Fruit fly (Drosophila melanogaster) whole organism, embryonic: ENCODE results near the gene CG46467.
A peak's percentile ranks its signal among the peaks of the same experiment; 100 is the strongest.

ENCODE experiments used
- BtbVII ChIP-seq: fragments of 200-800 bp; sonication (Bioruptor generic); optimal IDR thresholded peaks from 3 replicates; lab custom pipeline; 2017; ENCODE audit warnings: missing biosample characterization, mild to moderate bottlenecking, missing genetic modification characterization
- CG11085 ChIP-seq: fragments of 200-800 bp; sonication (Bioruptor generic); IDR thresholded peaks from 2 replicates; pipeline ENCODE4 v1.3.6; 2022; ENCODE audit warnings: missing biosample characterization, missing genetic modification characterization
- CG12155 ChIP-seq: fragments of 200-800 bp; sonication (Bioruptor generic); optimal IDR thresholded peaks from 3 replicates; lab custom pipeline; 2016; ENCODE audit warnings: missing biosample characterization, missing genetic modification characterization
- CG13624 ChIP-seq: fragments of 200-800 bp; sonication (Bioruptor generic); optimal IDR thresholded peaks from 2 replicates; lab custom pipeline; 2016; ENCODE audit warnings: missing biosample characterization, missing genetic modification characterization
- CG13775 ChIP-seq: fragments of 200-800 bp; sonication (Bioruptor generic); optimal IDR thresholded peaks from 3 replicates; lab custom pipeline; 2017; ENCODE audit warnings: missing biosample characterization, mild to moderate bottlenecking, missing genetic modification characterization
- CG15011 ChIP-seq: fragments of 200-800 bp; sonication (Bioruptor generic); optimal IDR thresholded peaks from 3 replicates; lab custom pipeline; 2018; ENCODE audit warnings: missing biosample characterization, mild to moderate bottlenecking, missing genetic modification characterization
- CG16779 ChIP-seq: fragments of 200-800 bp; sonication (Bioruptor generic); IDR thresholded peaks from 2 replicates; pipeline ENCODE4 v1.3.6; 2022; ENCODE audit warnings: missing biosample characterization, missing genetic modification characterization
- CG1792 ChIP-seq: fragments of 200-800 bp; sonication (Bioruptor generic); optimal IDR thresholded peaks from 2 replicates; lab custom pipeline; 2016; ENCODE audit warnings: missing biosample characterization, missing genetic modification characterization
- CG2120 ChIP-seq: fragments of 200-800 bp; sonication (Bioruptor generic); optimal IDR thresholded peaks from 3 replicates; lab custom pipeline; 2016; ENCODE audit warnings: missing biosample characterization, missing genetic modification characterization
- CG32532 ChIP-seq: fragments of 200-800 bp; sonication (Bioruptor generic); IDR thresholded peaks from 2 replicates; pipeline ENCODE4 v1.3.6; 2022; ENCODE audit warnings: missing biosample characterization, missing genetic modification characterization
- CG4404 ChIP-seq: fragments of 200-800 bp; sonication (Bioruptor generic); IDR thresholded peaks from 2 replicates; pipeline ENCODE4 v1.3.6; 2022; ENCODE audit warnings: missing biosample characterization, missing genetic modification characterization
- CG5245 ChIP-seq: fragments of 200-800 bp; sonication (Bioruptor generic); optimal IDR thresholded peaks from 3 replicates; lab custom pipeline; 2016; ENCODE audit warnings: missing biosample characterization, missing genetic modification characterization
- CG6272 ChIP-seq: fragments of 200-800 bp; sonication (Bioruptor generic); IDR thresholded peaks from 2 replicates; pipeline ENCODE4 v1.3.6; 2022; ENCODE audit warnings: missing biosample characterization, missing genetic modification characterization
- CG6854 ChIP-seq: fragments of 200-800 bp; sonication (Bioruptor generic); optimal IDR thresholded peaks from 3 replicates; lab custom pipeline; 2017; ENCODE audit warnings: missing biosample characterization, mild to moderate bottlenecking, missing genetic modification characterization
- CG9215 ChIP-seq: fragments of 200-800 bp; sonication (Bioruptor generic); IDR thresholded peaks from 2 replicates; pipeline ENCODE4 v1.3.6; 2022; ENCODE audit warnings: missing biosample characterization, missing genetic modification characterization
- CG9797 ChIP-seq: fragments of 200-800 bp; sonication (Bioruptor generic); optimal IDR thresholded peaks from 3 replicates; lab custom pipeline; 2018; ENCODE audit warnings: missing biosample characterization, mild to moderate bottlenecking, missing genetic modification characterization
- CG9817 ChIP-seq: fragments of 200-800 bp; sonication (Bioruptor generic); optimal IDR thresholded peaks from 2 replicates; lab custom pipeline; 2018; ENCODE audit warnings: missing biosample characterization, mild to moderate bottlenecking, missing genetic modification characterization, moderate library complexity
- D19A ChIP-seq: fragments of 200-800 bp; optimal IDR thresholded peaks from 3 replicates; lab custom pipeline; 2019; ENCODE audit warnings: missing biosample characterization, mild to moderate bottlenecking, missing genetic modification characterization, moderate library complexity
- D19B ChIP-seq: fragments of 200-800 bp; sonication (Bioruptor generic); optimal IDR thresholded peaks from 2 replicates; lab custom pipeline; 2017; ENCODE audit warnings: missing biosample characterization, mild to moderate bottlenecking, missing genetic modification characterization
- Dek ChIP-seq: fragments of 200-800 bp; sonication (Bioruptor generic); optimal IDR thresholded peaks from 3 replicates; lab custom pipeline; 2019; ENCODE audit warnings: missing biosample characterization, mild to moderate bottlenecking, missing genetic modification characterization, moderate library complexity
- H15 ChIP-seq: fragments of 200-800 bp; sonication (Bioruptor generic); IDR thresholded peaks from 3 replicates; pipeline ENCODE4 v1.3.6; 2022; ENCODE audit warnings: missing biosample characterization, missing genetic modification characterization
- H2.0 ChIP-seq: fragments of 200-800 bp; sonication (Bioruptor generic); IDR thresholded peaks from 2 replicates; pipeline ENCODE4 v1.3.6; 2022; ENCODE audit warnings: missing biosample characterization, missing genetic modification characterization
- HHEX ChIP-seq: fragments of 200-800 bp; sonication (Bioruptor generic); optimal IDR thresholded peaks from 3 replicates; lab custom pipeline; 2017; ENCODE audit warnings: missing biosample characterization, mild to moderate bottlenecking, missing genetic modification characterization, missing genetic modification reagents
- HLH54F ChIP-seq: fragments of 200-800 bp; sonication (Bioruptor generic); optimal IDR thresholded peaks from 3 replicates; lab custom pipeline; 2016; ENCODE audit warnings: missing biosample characterization, missing genetic modification characterization
- HmgZ ChIP-seq: fragments of 200-800 bp; sonication (Bioruptor generic); optimal IDR thresholded peaks from 2 replicates; lab custom pipeline; 2018; ENCODE audit warnings: missing biosample characterization, mild to moderate bottlenecking, missing genetic modification characterization
- Lim3 ChIP-seq: fragments of 200-800 bp; sonication (Bioruptor generic); IDR thresholded peaks from 2 replicates; pipeline ENCODE4 v1.3.6; 2022; ENCODE audit warnings: missing biosample characterization, missing genetic modification characterization
- Lpt ChIP-seq: fragments of >200 bp; optimal IDR thresholded peaks from 2 replicates; lab custom pipeline; 2018; ENCODE audit warnings: missing biosample characterization, missing genetic modification characterization
- MBD-R2 ChIP-seq: fragments of 200-800 bp; sonication (Bioruptor generic); IDR thresholded peaks from 2 replicates; pipeline ENCODE4 v1.3.6; 2022; ENCODE audit warnings: missing biosample characterization, missing genetic modification characterization
- MESR4 ChIP-seq: fragments of 200-800 bp; sonication (Bioruptor generic); optimal IDR thresholded peaks from 2 replicates; lab custom pipeline; 2018; ENCODE audit warnings: missing biosample characterization, mild to moderate bottlenecking, missing genetic modification characterization, moderate library complexity
- Myb ChIP-seq: fragments of 200-800 bp; sonication (Bioruptor generic); optimal IDR thresholded peaks from 2 replicates; lab custom pipeline; 2016; ENCODE audit warnings: missing biosample characterization, missing genetic modification characterization
- NFAT ChIP-seq: fragments of 200-800 bp; sonication (Bioruptor generic); IDR thresholded peaks from 2 replicates; pipeline ENCODE4 v1.3.6; 2022; ENCODE audit warnings: missing biosample characterization, missing genetic modification characterization
- Optix ChIP-seq: fragments of 200-800 bp; sonication (Bioruptor generic); IDR thresholded peaks from 3 replicates; pipeline ENCODE4 v1.3.6; 2022; ENCODE audit warnings: missing biosample characterization, missing genetic modification characterization
- Usf ChIP-seq: fragments of 200-800 bp; sonication (Bioruptor generic); optimal IDR thresholded peaks from 2 replicates; lab custom pipeline; 2017; ENCODE audit warnings: missing genotype, missing biosample characterization, missing genetic modification characterization
- Xrp1 ChIP-seq: fragments of 200-800 bp; sonication (Bioruptor generic); IDR thresholded peaks from 2 replicates; pipeline ENCODE4 v1.3.6; 2022; ENCODE audit warnings: missing biosample characterization, missing genetic modification characterization
- ac ChIP-seq: fragments of 200-800 bp; sonication (Bioruptor generic); optimal IDR thresholded peaks from 3 replicates; lab custom pipeline; 2017; ENCODE audit warnings: missing biosample characterization, mild to moderate bottlenecking, missing genetic modification characterization
- btn ChIP-seq: fragments of 200-800 bp; sonication (Bioruptor generic); optimal IDR thresholded peaks from 2 replicates; lab custom pipeline; 2016; ENCODE audit warnings: missing biosample characterization, missing genetic modification characterization
- dysf ChIP-seq: fragments of 200-800 bp; sonication (Bioruptor generic); IDR thresholded peaks from 3 replicates; pipeline ENCODE4 v1.3.6; 2022; ENCODE audit warnings: missing biosample characterization, missing genetic modification characterization
- fu2 ChIP-seq: fragments of 200-800 bp; sonication (Bioruptor generic); optimal IDR thresholded peaks from 2 replicates; lab custom pipeline; 2016; ENCODE audit warnings: missing biosample characterization, missing genetic modification characterization
- kay ChIP-seq: fragments of 200-800 bp; sonication (Bioruptor generic); optimal IDR thresholded peaks from 2 replicates; lab custom pipeline; 2016; ENCODE audit warnings: missing biosample characterization, missing genetic modification characterization
- ken ChIP-seq: fragments of 200-800 bp; sonication (Bioruptor generic); IDR thresholded peaks from 3 replicates; pipeline ENCODE4 v1.3.6; 2022; ENCODE audit warnings: missing biosample characterization, missing genetic modification characterization
- lmd ChIP-seq: fragments of 200-800 bp; sonication (Bioruptor generic); IDR thresholded peaks from 2 replicates; pipeline ENCODE4 v1.3.6; 2022; ENCODE audit warnings: missing biosample characterization, missing genetic modification characterization
- mam ChIP-seq: fragments of 200-800 bp; sonication (Bioruptor generic); optimal IDR thresholded peaks from 3 replicates; lab custom pipeline; 2016; ENCODE audit warnings: missing biosample characterization, missing genetic modification characterization
- otp ChIP-seq: fragments of 200-800 bp; sonication (Bioruptor generic); IDR thresholded peaks from 3 replicates; pipeline ENCODE4, ENCODE4 v1.3.6; 2022; ENCODE audit warnings: missing biosample characterization, missing genetic modification characterization
- pan ChIP-seq, 4 experiments: fragments of >200 bp in 3 of 4; fragments of 200-800 bp in 1 of 4; sonication (Bioruptor generic) in 1 of 4; optimal IDR thresholded peaks in 3 of 4; IDR thresholded peaks in 1 of 4; 2 replicates each; pipeline versions ENCODE4 v1.3.6 to Lab custom; 2017 to 2022; ENCODE audit warnings: missing biosample characterization in 2 of 4, missing genetic modification characterization in 2 of 4, mixed read lengths in 1 of 4
- ranshi ChIP-seq: fragments of 200-800 bp; sonication (Bioruptor generic); IDR thresholded peaks from 2 replicates; pipeline ENCODE4 v1.3.6; 2022; ENCODE audit warnings: missing biosample characterization, missing genetic modification characterization
- rib ChIP-seq: fragments of 200-800 bp; sonication (Bioruptor generic); IDR thresholded peaks from 2 replicates; pipeline ENCODE4 v1.3.6; 2022; ENCODE audit warnings: missing biosample characterization, missing genetic modification characterization
- sob ChIP-seq: fragments of 200-800 bp; sonication (Bioruptor generic); IDR thresholded peaks from 2 replicates; pipeline ENCODE4 v1.3.6; 2022; ENCODE audit warnings: missing biosample characterization, missing genetic modification characterization
- tap ChIP-seq: fragments of 200-800 bp; optimal IDR thresholded peaks from 3 replicates; lab custom pipeline; 2019; ENCODE audit warnings: missing biosample characterization, mild to moderate bottlenecking, missing genetic modification characterization, moderate library complexity
- zfh1 ChIP-seq: fragments of 200-800 bp; sonication (Bioruptor generic); IDR thresholded peaks from 3 replicates; pipeline ENCODE4 v1.3.6; 2022; ENCODE audit warnings: missing biosample characterization, missing genetic modification characterization
- zfh2 ChIP-seq: fragments of 200-800 bp; sonication (Bioruptor generic); optimal IDR thresholded peaks from 2 replicates; lab custom pipeline; 2016; ENCODE audit warnings: missing biosample characterization, missing genetic modification characterization

CG46467 gene

dm6 chr3R:10024032-10024712 is 149.7 kb downstream of the CG46467 start (continued):
- no peak for TF ChIP-seq HLH54F (GFP tag; lab: Kevin White, UChicago)
- peak; percentile 19; the same call in 1 of the 2 replicates for TF ChIP-seq H2.0 (GFP tag; lab: Robert Waterston, UW)
- peak; percentile 4 for TF ChIP-seq D19B
- TF ChIP-seq CG9817 (tag; lab: Kevin White, UChicago): peak; percentile 21
- peak; percentile 18; the same call in 1 of the 2 replicates for TF ChIP-seq ranshi
- peak; percentile 41; the same call in 1 of the 3 replicates for TF ChIP-seq Optix (GFP tag; lab: Robert Waterston, UW)
- TF ChIP-seq kay (GFP tag; lab: Kevin White, UChicago): peak; percentile 24
- peak; percentile 80 for TF ChIP-seq CG2120 (GFP tag; lab: Kevin White, UChicago)
- TF ChIP-seq rib (GFP tag; lab: Robert Waterston, UW): 0 out of 2 replicates have a peak, but pooled peaks have one; percentile 37
- no peak for TF ChIP-seq Lpt (GFP tag; lab: Kevin White, UChicago)
- TF ChIP-seq Lim3 (GFP tag; lab: Robert Waterston, UW): no peak
- TF ChIP-seq CG9215 (GFP tag; lab: Robert Waterston, UW): 0 out of 2 replicates have a peak, but pooled peaks have one; percentile 22
- no peak for TF ChIP-seq pan (optimal IDR thresholded peaks at IDR 0.05; lab: Kevin White, UChicago)
- TF ChIP-seq pan (GFP tag; optimal IDR thresholded peaks at IDR 0.05 in 1 of 2, IDR thresholded peaks at IDR 0.05 in 1 of 2): peak in 1 of 2 experiments; percentile 54
- TF ChIP-seq mam (GFP tag; lab: Kevin White, UChicago): peak; percentile 58
- TF ChIP-seq CG4404 (GFP tag; lab: Robert Waterston, UW): no peak
- TF ChIP-seq CG16779 (GFP tag; lab: Robert Waterston, UW): 0 out of 2 replicates have a peak, but pooled peaks have one; percentile 26
- peak; percentile 17 for TF ChIP-seq CG5245 (GFP tag; lab: Kevin White, UChicago)
- peak; percentile 53; the same call in 2 of the 3 replicates for TF ChIP-seq dysf (GFP tag; lab: Robert Waterston, UW)
- TF ChIP-seq NFAT: peak; percentile 54
- no peak for TF ChIP-seq CG11085 (GFP tag; lab: Robert Waterston, UW)
- peak; percentile 9 for TF ChIP-seq CG13775 (GFP tag; lab: Kevin White, UChicago)
- no peak for TF ChIP-seq HmgZ (tag; lab: Kevin White, UChicago)
- peak; percentile 21 for TF ChIP-seq fu2 (GFP tag; lab: Kevin White, UChicago)
- peak; percentile 46; the same call in 1 of the 2 replicates for TF ChIP-seq lmd (GFP tag; lab: Robert Waterston, UW)
- TF ChIP-seq CG12155 (GFP tag; lab: Kevin White, UChicago): no peak
- peak; percentile 16 for TF ChIP-seq CG15011
- peak; percentile 52; the same call in 1 of the 3 replicates for TF ChIP-seq zfh1 (GFP tag; lab: Robert Waterston, UW)
- TF ChIP-seq tap (tag; lab: Kevin White, UChicago): no peak
- peak; percentile 46 for TF ChIP-seq BtbVII (GFP tag; lab: Kevin White, UChicago)
- TF ChIP-seq Xrp1: no peak; the same call in 1 of the 2 replicates
- TF ChIP-seq sob (GFP tag; lab: Robert Waterston, UW): peak; percentile 67
- peak; percentile 50 for TF ChIP-seq HHEX (GFP tag; lab: Kevin White, UChicago)
- TF ChIP-seq CG6854: peak; percentile 43
- TF ChIP-seq ac (GFP tag; lab: Kevin White, UChicago): no peak
- TF ChIP-seq H15 (GFP tag; lab: Robert Waterston, UW): 0 out of 3 replicates have a peak, but pooled peaks have one; percentile 23
- TF ChIP-seq Myb (GFP tag; lab: Kevin White, UChicago): peak; percentile 23
- TF ChIP-seq Dek: peak; percentile 40
- TF ChIP-seq D19A (tag; lab: Kevin White, UChicago): peak; percentile 67
- TF ChIP-seq MESR4 (GFP tag; lab: Kevin White, UChicago): no peak
- peak; percentile 36 for TF ChIP-seq CG13624 (GFP tag; lab: Kevin White, UChicago)
- TF ChIP-seq ken (GFP tag; lab: Robert Waterston, UW): no peak
- TF ChIP-seq Usf (GFP tag; lab: Kevin White, UChicago): no peak
- TF ChIP-seq btn (GFP tag; lab: Kevin White, UChicago): no peak
- TF ChIP-seq CG6272 (GFP tag; lab: Robert Waterston, UW): 0 out of 2 replicates have a peak, but pooled peaks have one; percentile 9
- TF ChIP-seq otp (GFP tag; lab: Robert Waterston, UW): 0 out of 3 replicates have a peak, but pooled peaks have one; percentile 21
- TF ChIP-seq zfh2 (GFP tag; lab: Kevin White, UChicago): peak; percentile 31
- peak; percentile 75 for TF ChIP-seq CG32532
- TF ChIP-seq CG9797 (GFP tag; lab: Kevin White, UChicago): no peak
- peak; percentile 47; the same call in 1 of the 2 replicates for TF ChIP-seq MBD-R2 (GFP tag; lab: Robert Waterston, UW)
- peak; percentile 20 for TF ChIP-seq CG1792
